Worm (Caenorhabditis elegans) whole organism, midembryonic: Measurements from ENCODE around the gene T10G3.2.

Source experiments
- T22C8.4 ChIP-seq: fragments of 200-800 bp; sonication (Bioruptor generic); IDR thresholded peaks from 2 replicates; pipeline ENCODE4 v1.3.6; 2022; ENCODE audit warnings: missing genetic modification characterization, missing compliant biosample characterization
- cog-1 ChIP-seq: sonication (generic microtip); optimal IDR thresholded peaks from 2 replicates; lab custom pipeline; 2016; ENCODE audit warnings: missing genetic modification characterization, missing compliant biosample characterization
- flt-1 ChIP-seq: fragments of 200-800 bp; sonication (Bioruptor generic); IDR thresholded peaks from 2 replicates; pipeline ENCODE4 v1.3.6; 2022; ENCODE audit warnings: missing genetic modification characterization, missing compliant biosample characterization
- med-1 ChIP-seq: sonication (generic microtip); optimal IDR thresholded peaks from 2 replicates; lab custom pipeline; 2017; ENCODE audit warnings: missing genetic modification characterization, mild to moderate bottlenecking, missing compliant biosample characterization, antibody characterized with exemption, missing genetic modification reagents; ENCODE audit not compliant: insufficient read depth
- ref-1 ChIP-seq: fragments of 200-800 bp; sonication (Bioruptor generic); conservative IDR thresholded peaks from 2 replicates; pipeline ENCODE4 v1.3.6; 2022; ENCODE audit warnings: missing genetic modification reagents, missing genetic modification characterization, missing compliant biosample characterization
- tab-1 ChIP-seq: fragments of 200-800 bp; sonication (Bioruptor generic); IDR thresholded peaks from 2 replicates; pipeline ENCODE4 v1.3.6; 2022; ENCODE audit warnings: missing genetic modification characterization, missing compliant biosample characterization
- ztf-23 ChIP-seq: fragments of 200-800 bp; sonication (Bioruptor generic); IDR thresholded peaks from 2 replicates; pipeline ENCODE4 v1.3.6; 2022; ENCODE audit warnings: missing genetic modification reagents, missing genetic modification characterization, missing compliant biosample characterization
- ztf-29 ChIP-seq: fragments of 200-800 bp; sonication (Bioruptor generic); IDR thresholded peaks from 2 replicates; pipeline ENCODE4 v1.3.6; 2022; ENCODE audit warnings: missing genetic modification reagents, missing genetic modification characterization, missing compliant biosample characterization

ce11 chrV:13473467-13473866 lies 6.2 kb downstream of the T10G3.2 start, which contains the start of gene T10G3.1:
- TF ChIP-seq flt-1 (GFP tag; lab: Robert Waterston, UW) = no peak
- TF ChIP-seq cog-1 (tag; lab: Kevin White, UChicago) = no peak
- TF ChIP-seq med-1 = no peak
- no peak for TF ChIP-seq T22C8.4 (GFP tag; lab: Robert Waterston, UW)
- TF ChIP-seq ztf-23 = no peak
- TF ChIP-seq ztf-29 = no peak
- no peak for TF ChIP-seq tab-1 (GFP tag; lab: Robert Waterston, UW)
- TF ChIP-seq ref-1 (GFP tag; lab: Robert Waterston, UW) = no peak
